Worm (Caenorhabditis elegans) whole organism, L4 larva: Measurements from ENCODE around the gene R07E5.15.

Experiments used
- F49E8.2 ChIP-seq: sonication (generic microtip); optimal IDR thresholded peaks from 2 replicates; lab custom pipeline; 2016; ENCODE audit warnings: missing compliant biosample characterization, mild to moderate bottlenecking, missing genetic modification characterization, borderline replicate concordance
- R02D3.7 ChIP-seq: fragments of 150-350 bp; sonication (generic microtip); optimal IDR thresholded peaks from 3 replicates; lab custom pipeline; 2014; ENCODE audit warnings: missing biosample characterization, missing genetic modification characterization
- Y75B8A.6 ChIP-seq: fragments of 200-800 bp; sonication (Bioruptor generic); IDR thresholded peaks from 2 replicates; pipeline ENCODE4 v1.3.6; 2022; ENCODE audit warnings: missing genetic modification reagents, missing genetic modification characterization, missing compliant biosample characterization
- egl-27 ChIP-seq: sonication (generic microtip); optimal IDR thresholded peaks from 3 replicates; lab custom pipeline; 2017; ENCODE audit warnings: missing biosample characterization, missing genetic modification reagents, missing genetic modification characterization
- jun-1 ChIP-seq: fragments of 150-350 bp; optimal IDR thresholded peaks from 2 replicates; lab custom pipeline; 2014; ENCODE audit warnings: missing biosample characterization, missing genetic modification reagents, missing genetic modification characterization
- mdl-1 ChIP-seq, 2 experiments: fragments of 150-350 bp in 1 of 2; sonication (generic microtip) in 1 of 2; optimal IDR thresholded peaks; 2 replicates each; lab custom pipeline; 2014 to 2017; ENCODE audit warnings: missing biosample characterization in 2 of 2, missing genetic modification characterization in 2 of 2
- nhr-237 ChIP-seq: sonication (generic microtip); optimal IDR thresholded peaks from 2 replicates; lab custom pipeline; 2017; ENCODE audit warnings: missing biosample characterization, missing genetic modification characterization
- nhr-41 ChIP-seq: fragments of 200-800 bp; sonication (Bioruptor generic); IDR thresholded peaks from 2 replicates; pipeline ENCODE4 v1.3.6; 2022; ENCODE audit warnings: missing genetic modification reagents, missing genetic modification characterization, missing compliant biosample characterization
- snpc-4 ChIP-seq: fragments of 150-350 bp; optimal IDR thresholded peaks from 2 replicates; lab custom pipeline; 2014; ENCODE audit warnings: missing biosample characterization, missing genetic modification characterization
- unc-62 ChIP-seq, 3 experiments: fragments of 150-350 bp in 1 of 3; sonication (generic microtip); optimal IDR thresholded peaks in 2 of 3; peaks in 1 of 3; 1 replicate in 1 of 3; 2 replicates in 2 of 3; lab custom pipeline; 2014 to 2017; ENCODE audit warnings: missing biosample characterization in 3 of 3, missing genetic modification characterization in 3 of 3, missing genetic modification reagents in 3 of 3, missing genotype in 1 of 3
- zfp-3 ChIP-seq: fragments of 200-800 bp; sonication (Bioruptor generic); conservative IDR thresholded peaks from 2 replicates; pipeline ENCODE4 v1.3.6; 2022; ENCODE audit warnings: missing genetic modification reagents, missing genetic modification characterization, missing compliant biosample characterization
- ztf-11 ChIP-seq: fragments of 150-350 bp; optimal IDR thresholded peaks from 2 replicates; lab custom pipeline; 2014; ENCODE audit warnings: missing biosample characterization, missing genetic modification characterization

DNA sequence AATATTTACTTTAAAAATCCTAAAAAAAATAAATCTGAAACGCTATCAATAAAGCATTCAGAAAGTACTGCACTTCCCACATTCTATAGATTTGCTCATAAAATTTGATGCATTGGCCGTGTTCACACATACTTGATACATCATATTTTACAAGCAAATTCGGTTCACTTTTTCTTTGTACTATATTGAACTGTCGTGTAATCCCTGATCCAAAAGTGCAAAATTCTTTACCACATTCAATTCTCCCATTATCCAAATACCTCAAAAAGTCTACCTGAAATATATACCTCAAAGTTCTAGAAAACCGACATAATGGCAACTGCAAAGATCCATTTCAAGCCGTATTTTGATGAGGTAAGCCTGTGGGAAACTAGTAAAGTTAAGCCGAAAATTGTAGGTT lies 40.5 kb downstream of the R07E5.15 start, which contains the start of gene nex-3:
- TF ChIP-seq F49E8.2 (tag; lab: Kevin White, UChicago) (no peak), egl-27 (tag; lab: Kevin White, UChicago) (no peak), ztf-11 (tag; lab: Kevin White, UChicago) (no peak), nhr-41 (GFP tag; lab: Robert Waterston, UW) (no peak), unc-62 (GFP tag; optimal IDR thresholded peaks at IDR 0.05 in 1 of 2; lab: Kevin White, UChicago) (no peak), unc-62 (tag; optimal IDR thresholded peaks at IDR 0.05; lab: Kevin White, UChicago) (no peak), nhr-237 (tag; lab: Kevin White, UChicago) (no peak), zfp-3 (GFP tag; lab: Robert Waterston, UW) (no peak), mdl-1 (tag; optimal IDR thresholded peaks at IDR 0.05; lab: Kevin White, UChicago) (no peak), snpc-4 (tag; lab: Kevin White, UChicago) (no peak), jun-1 (no peak), Y75B8A.6 (no peak), R02D3.7 (no peak)
